Fruit fly (Drosophila melanogaster) whole organism, embryonic: ENCODE results near the gene VhaSFD.

Source experiments
- Antp ChIP-seq: fragments of 200-800 bp; sonication (Bioruptor generic); optimal IDR thresholded peaks from 3 replicates; lab custom pipeline; 2016; ENCODE audit warnings: missing biosample characterization, missing genetic modification characterization
- Atf-2 ChIP-seq: fragments of 200-800 bp; sonication (Bioruptor generic); optimal IDR thresholded peaks from 2 replicates; lab custom pipeline; 2016; ENCODE audit warnings: missing biosample characterization, missing genetic modification characterization
- CG10431 ChIP-seq: fragments of 200-800 bp; sonication (Bioruptor generic); optimal IDR thresholded peaks from 3 replicates; lab custom pipeline; 2018; ENCODE audit warnings: missing biosample characterization, mild to moderate bottlenecking, missing genetic modification characterization
- CG10654 ChIP-seq: fragments of 200-800 bp; sonication (Bioruptor generic); optimal IDR thresholded peaks from 2 replicates; lab custom pipeline; 2016; ENCODE audit warnings: missing biosample characterization, missing genetic modification characterization
- CG2678 ChIP-seq: fragments of 200-800 bp; sonication (Bioruptor generic); optimal IDR thresholded peaks from 3 replicates; lab custom pipeline; 2019; ENCODE audit warnings: missing biosample characterization, mild to moderate bottlenecking, missing genetic modification characterization, moderate library complexity
- CG3407 ChIP-seq: fragments of 200-800 bp; sonication (Bioruptor generic); optimal IDR thresholded peaks from 2 replicates; lab custom pipeline; 2018; ENCODE audit warnings: missing biosample characterization, mild to moderate bottlenecking, missing genetic modification characterization
- CG3838 ChIP-seq: fragments of 200-800 bp; sonication (Bioruptor generic); optimal IDR thresholded peaks from 3 replicates; lab custom pipeline; 2016; ENCODE audit warnings: missing biosample characterization, missing genetic modification characterization
- CG6765 ChIP-seq: fragments of 200-800 bp; sonication (Bioruptor generic); optimal IDR thresholded peaks from 3 replicates; lab custom pipeline; 2017; ENCODE audit warnings: missing biosample characterization, mild to moderate bottlenecking, missing genetic modification characterization
- CG7271 ChIP-seq: fragments of 200-800 bp; sonication (Bioruptor generic); optimal IDR thresholded peaks from 2 replicates; lab custom pipeline; 2018; ENCODE audit warnings: missing biosample characterization, mild to moderate bottlenecking, missing genetic modification characterization, moderate library complexity
- CG8478 ChIP-seq: fragments of >200 bp; optimal IDR thresholded peaks from 2 replicates; lab custom pipeline; 2018
- CG9215 ChIP-seq: fragments of 200-800 bp; sonication (Bioruptor generic); IDR thresholded peaks from 2 replicates; pipeline ENCODE4 v1.3.6; 2022; ENCODE audit warnings: missing biosample characterization, missing genetic modification characterization
- D19A ChIP-seq: fragments of 200-800 bp; optimal IDR thresholded peaks from 3 replicates; lab custom pipeline; 2019; ENCODE audit warnings: missing biosample characterization, mild to moderate bottlenecking, missing genetic modification characterization, moderate library complexity
- D19B ChIP-seq: fragments of 200-800 bp; sonication (Bioruptor generic); optimal IDR thresholded peaks from 2 replicates; lab custom pipeline; 2017; ENCODE audit warnings: missing biosample characterization, mild to moderate bottlenecking, missing genetic modification characterization
- Dfd ChIP-seq, 2 experiments: fragments of >200 bp; optimal IDR thresholded peaks; 2 replicates each; lab custom pipeline; 2017; ENCODE audit warnings: missing biosample characterization in 2 of 2, missing genetic modification characterization in 2 of 2
- Dref ChIP-seq: fragments of 200-800 bp; sonication (Bioruptor generic); IDR thresholded peaks from 2 replicates; pipeline ENCODE4 v1.3.6; 2022; ENCODE audit warnings: missing biosample characterization, missing genetic modification characterization
- Drgx ChIP-seq: fragments of 200-800 bp; sonication (Bioruptor generic); IDR thresholded peaks from 2 replicates; pipeline ENCODE4 v1.3.6; 2022; ENCODE audit warnings: missing biosample characterization, missing genetic modification characterization
- E2f1 ChIP-seq: fragments of 200-800 bp; sonication (Bioruptor generic); IDR thresholded peaks from 2 replicates; pipeline ENCODE4 v1.3.6; 2022; ENCODE audit warnings: missing biosample characterization, missing genetic modification characterization
- E2f2 ChIP-seq: fragments of 200-800 bp; sonication (Bioruptor generic); IDR thresholded peaks from 2 replicates; pipeline ENCODE4 v1.3.6; 2022; ENCODE audit warnings: missing biosample characterization, missing genetic modification characterization
- Eip74EF ChIP-seq, 2 experiments: fragments of 200-800 bp in 1 of 2; fragments of >200 bp in 1 of 2; sonication (Bioruptor generic) in 1 of 2; optimal IDR thresholded peaks; 2 replicates each; lab custom pipeline; 2017 to 2019; ENCODE audit warnings: missing biosample characterization in 2 of 2, missing genetic modification characterization in 2 of 2, mild to moderate bottlenecking in 1 of 2, moderate library complexity in 1 of 2
- Elba2 ChIP-seq: fragments of 200-800 bp; sonication (Bioruptor generic); optimal IDR thresholded peaks from 3 replicates; lab custom pipeline; 2016; ENCODE audit warnings: missing biosample characterization, missing genetic modification characterization
- Ets97D ChIP-seq: fragments of 200-800 bp; sonication (Bioruptor generic); optimal IDR thresholded peaks from 3 replicates; lab custom pipeline; 2016; ENCODE audit warnings: missing biosample characterization, missing genetic modification characterization
- Max ChIP-seq: fragments of 200-800 bp; sonication (Bioruptor generic); optimal IDR thresholded peaks from 2 replicates; lab custom pipeline; 2016; ENCODE audit warnings: missing biosample characterization, mild to moderate bottlenecking, missing genetic modification characterization
- NC2α ChIP-seq: fragments of 200-800 bp; sonication (Bioruptor generic); optimal IDR thresholded peaks from 2 replicates; lab custom pipeline; 2016; ENCODE audit warnings: missing biosample characterization, missing genetic modification characterization
- Nf-YA ChIP-seq: fragments of 200-800 bp; sonication (Bioruptor generic); IDR thresholded peaks from 2 replicates; pipeline ENCODE4 v1.3.6; 2022; ENCODE audit warnings: missing biosample characterization, missing genetic modification characterization
- Nf-YB ChIP-seq: fragments of 200-800 bp; sonication (Bioruptor generic); optimal IDR thresholded peaks from 3 replicates; lab custom pipeline; 2019; ENCODE audit warnings: missing biosample characterization, mild to moderate bottlenecking, missing genetic modification characterization, moderate library complexity
- NfI ChIP-seq: fragments of 200-800 bp; sonication (Bioruptor generic); optimal IDR thresholded peaks from 3 replicates; lab custom pipeline; 2018; ENCODE audit warnings: missing biosample characterization, mild to moderate bottlenecking, missing genetic modification characterization, moderate library complexity
- Optix ChIP-seq: fragments of 200-800 bp; sonication (Bioruptor generic); IDR thresholded peaks from 3 replicates; pipeline ENCODE4 v1.3.6; 2022; ENCODE audit warnings: missing biosample characterization, missing genetic modification characterization
- Spps ChIP-seq: fragments of 200-800 bp; sonication (Bioruptor generic); optimal IDR thresholded peaks from 2 replicates; lab custom pipeline; 2018; ENCODE audit warnings: missing biosample characterization, mild to moderate bottlenecking, missing genetic modification characterization
- YL-1 ChIP-seq: fragments of 200-800 bp; sonication (Bioruptor generic); optimal IDR thresholded peaks from 3 replicates; lab custom pipeline; 2017; ENCODE audit warnings: missing biosample characterization, mild to moderate bottlenecking, missing genetic modification characterization
- dysf ChIP-seq: fragments of 200-800 bp; sonication (Bioruptor generic); IDR thresholded peaks from 3 replicates; pipeline ENCODE4 v1.3.6; 2022; ENCODE audit warnings: missing biosample characterization, missing genetic modification characterization
- exex ChIP-seq: fragments of 200-800 bp; sonication (Bioruptor generic); optimal IDR thresholded peaks from 4 replicates; lab custom pipeline; 2018; ENCODE audit warnings: missing biosample characterization, mild to moderate bottlenecking, missing genetic modification characterization, moderate library complexity
- eyg ChIP-seq: fragments of 200-800 bp; sonication (Bioruptor generic); optimal IDR thresholded peaks from 3 replicates; lab custom pipeline; 2016; ENCODE audit warnings: missing biosample characterization, missing genetic modification characterization
- hb ChIP-seq: fragments of 200-800 bp; sonication (Bioruptor generic); IDR thresholded peaks from 3 replicates; pipeline ENCODE4 v1.3.6; 2022; ENCODE audit warnings: missing biosample characterization, missing genetic modification characterization; ENCODE audit not compliant: partially characterized antibody
- lola ChIP-seq, 3 experiments: fragments of >200 bp in 2 of 3; fragments of 200-800 bp in 1 of 3; sonication (Bioruptor generic) in 1 of 3; optimal IDR thresholded peaks; 2 replicates each; lab custom pipeline; 2017 to 2019; ENCODE audit warnings: missing biosample characterization in 3 of 3, missing genetic modification characterization in 3 of 3, mild to moderate bottlenecking in 1 of 3, moderate library complexity in 1 of 3
- nerfin-2 ChIP-seq: fragments of 200-800 bp; sonication (Bioruptor generic); IDR thresholded peaks from 2 replicates; pipeline ENCODE4 v1.3.6; 2022; ENCODE audit warnings: missing biosample characterization, missing genetic modification characterization; ENCODE audit not compliant: partially characterized antibody
- pho ChIP-seq: fragments of 200-800 bp; sonication (Bioruptor generic); optimal IDR thresholded peaks from 2 replicates; lab custom pipeline; 2016; ENCODE audit warnings: missing biosample characterization, missing genetic modification characterization
- pzg ChIP-seq: fragments of 200-800 bp; sonication (Bioruptor generic); optimal IDR thresholded peaks from 3 replicates; lab custom pipeline; 2018; ENCODE audit warnings: missing biosample characterization, mild to moderate bottlenecking, missing genetic modification characterization, moderate library complexity
- sna ChIP-seq: fragments of 200-800 bp; sonication (Bioruptor generic); IDR thresholded peaks from 2 replicates; pipeline ENCODE4 v1.3.6; 2022; ENCODE audit warnings: missing biosample characterization, missing genetic modification characterization; ENCODE audit not compliant: partially characterized antibody
- tll ChIP-seq, 2 experiments: fragments of 200-800 bp in 1 of 2; fragments of >200 bp in 1 of 2; sonication (Bioruptor generic) in 1 of 2; optimal IDR thresholded peaks; 2 replicates each; lab custom pipeline; 2017 to 2019; ENCODE audit warnings: missing biosample characterization in 2 of 2, missing genetic modification characterization in 2 of 2, mild to moderate bottlenecking in 1 of 2, moderate library complexity in 1 of 2
- ttk ChIP-seq: fragments of 200-800 bp; sonication (Bioruptor generic); IDR thresholded peaks from 2 replicates; pipeline ENCODE4 v2.1.2; 2022; ENCODE audit warnings: missing biosample characterization, missing genetic modification characterization
- unc-4 ChIP-seq: fragments of 200-800 bp; sonication (Bioruptor generic); IDR thresholded peaks from 2 replicates; pipeline ENCODE4 v1.3.6; 2022; ENCODE audit warnings: missing biosample characterization, missing genetic modification characterization; ENCODE audit not compliant: partially characterized antibody
- wek ChIP-seq: fragments of 200-800 bp; sonication (Bioruptor generic); optimal IDR thresholded peaks from 3 replicates; lab custom pipeline; 2018; ENCODE audit warnings: missing biosample characterization, mild to moderate bottlenecking, missing genetic modification characterization, moderate library complexity
- wor ChIP-seq: fragments of 200-800 bp; sonication (Bioruptor generic); IDR thresholded peaks from 2 replicates; pipeline ENCODE4 v1.3.6; 2022; ENCODE audit warnings: missing biosample characterization, missing genetic modification characterization
- zen2 ChIP-seq: fragments of 200-800 bp; sonication (Bioruptor generic); IDR thresholded peaks from 3 replicates; pipeline ENCODE4 v1.3.6; 2022; ENCODE audit warnings: missing biosample characterization, missing genetic modification characterization; ENCODE audit not compliant: partially characterized antibody

Gene VhaSFD

dm6 chr2L:16684908-16685611 is 42.6 kb downstream of the VhaSFD start (continued):
- TF ChIP-seq CG10431 (GFP tag; lab: Kevin White, UChicago): no peak

DNA sequence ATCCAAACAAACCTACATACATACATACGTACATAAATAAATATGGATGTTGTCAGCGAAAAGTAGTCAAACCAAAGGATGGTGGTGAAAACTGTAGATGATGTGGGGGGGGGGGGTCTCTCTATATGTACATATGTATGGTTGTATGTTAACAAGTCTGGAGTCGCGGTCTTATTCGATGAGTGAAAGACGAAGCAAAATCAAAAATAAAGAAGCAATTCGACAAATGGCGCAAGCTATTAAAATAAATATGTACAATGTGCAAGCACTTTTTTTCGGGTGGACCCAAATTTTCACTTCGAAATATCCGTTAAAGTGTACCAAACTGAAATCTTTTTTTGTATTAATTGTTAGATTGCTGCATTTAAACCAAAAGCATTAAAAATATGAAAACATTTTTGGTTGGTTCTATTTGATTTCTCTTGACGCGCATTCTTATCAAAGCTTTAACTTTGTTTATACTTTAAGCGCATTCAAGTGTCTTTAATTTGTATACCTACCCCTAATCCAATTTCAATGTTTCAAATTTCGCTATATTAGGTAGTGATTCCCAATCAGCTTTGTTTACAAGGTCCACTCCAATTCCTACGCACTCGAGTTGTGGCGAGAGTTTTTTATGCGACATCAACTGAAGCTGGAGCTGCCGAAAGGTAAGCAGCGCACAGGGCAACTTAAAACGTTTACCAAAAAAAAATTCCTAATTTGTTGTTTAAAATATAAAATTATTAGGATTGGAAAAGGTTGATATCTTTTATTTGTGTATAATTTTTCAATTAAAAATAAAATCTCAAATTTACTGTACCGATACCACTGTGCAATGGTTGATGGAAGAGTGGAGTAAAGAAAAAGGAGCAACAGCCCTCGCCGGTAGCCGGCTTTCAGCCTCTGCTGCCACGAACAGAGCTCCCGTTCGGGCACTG is 43.4 kb downstream of the VhaSFD start, which contains the start of gene CG31807:
Gene CG31807, minus strand, starts transcription at position 51 of the 920 bp plus-strand sequence.
- no peak for TF ChIP-seq CG10654 (GFP tag; lab: Kevin White, UChicago)
- TF ChIP-seq CG2678 (tag; lab: Kevin White, UChicago): peak; percentile 84
- TF ChIP-seq Dfd (GFP tag; optimal IDR thresholded peaks at IDR 0.05; lab: Kevin White, UChicago): no peak
- no peak for TF ChIP-seq YL-1 (GFP tag; lab: Kevin White, UChicago)
- peak; percentile 83 for TF ChIP-seq NfI (GFP tag; lab: Kevin White, UChicago)
- no peak for TF ChIP-seq CG8478 (lab: Kevin White, UChicago)
- TF ChIP-seq exex (tag; lab: Kevin White, UChicago): no peak
- TF ChIP-seq lola (GFP tag; optimal IDR thresholded peaks at IDR 0.05; lab: Kevin White, UChicago): peak in 1 of 3 experiments; percentile 69
- TF ChIP-seq CG9215: peak; percentile 19; the same call in 1 of the 2 replicates
- TF ChIP-seq Elba2 (GFP tag; lab: Kevin White, UChicago): no peak
- TF ChIP-seq Atf-2 (GFP tag; lab: Kevin White, UChicago): peak; percentile 72
- no peak for TF ChIP-seq sna (GFP tag; lab: Robert Waterston, UW)
- no peak for TF ChIP-seq Ets97D (GFP tag; lab: Kevin White, UChicago)
- TF ChIP-seq Antp: peak; percentile 52
- no peak for TF ChIP-seq pzg (GFP tag; lab: Kevin White, UChicago)
- peak; percentile 34 for TF ChIP-seq eyg (GFP tag; lab: Kevin White, UChicago)
- no peak for TF ChIP-seq unc-4 (GFP tag; lab: Robert Waterston, UW)
- TF ChIP-seq Drgx: peak; percentile 84
- peak; percentile 73 for TF ChIP-seq D19A (tag; lab: Kevin White, UChicago)
- peak; percentile 60; the same call in 1 of the 3 replicates for TF ChIP-seq dysf (GFP tag; lab: Robert Waterston, UW)
- TF ChIP-seq E2f2 (GFP tag; lab: Robert Waterston, UW): peak; percentile 56
- no peak for TF ChIP-seq tll (GFP tag; optimal IDR thresholded peaks at IDR 0.05; lab: Kevin White, UChicago)
- peak; percentile 32 for TF ChIP-seq D19B
- peak; percentile 64 for TF ChIP-seq Nf-YB
- TF ChIP-seq CG3838 (GFP tag; lab: Kevin White, UChicago): peak; percentile 37
- peak; percentile 25; the same call in 1 of the 2 replicates for TF ChIP-seq wor (GFP tag; lab: Robert Waterston, UW)
- peak; percentile 17 for TF ChIP-seq NC2α (GFP tag; lab: Kevin White, UChicago)
- TF ChIP-seq Spps (tag; lab: Kevin White, UChicago): no peak
- TF ChIP-seq hb (GFP tag; lab: Robert Waterston, UW): no peak
- peak in 1 of 2 experiments; percentile 73 for TF ChIP-seq Eip74EF (GFP tag; optimal IDR thresholded peaks at IDR 0.05; lab: Kevin White, UChicago)
- peak; percentile 26 for TF ChIP-seq CG6765
- TF ChIP-seq Nf-YA (GFP tag; lab: Robert Waterston, UW): peak; percentile 30; the same call in 1 of the 2 replicates
- TF ChIP-seq E2f1 (GFP tag; lab: Robert Waterston, UW): no peak
- TF ChIP-seq CG3407 (GFP tag; lab: Kevin White, UChicago): peak; percentile 75
- TF ChIP-seq Dref: no peak
- TF ChIP-seq wek (GFP tag; lab: Kevin White, UChicago): no peak
- TF ChIP-seq nerfin-2: no peak
- peak; percentile 14 for TF ChIP-seq Max (GFP tag; lab: Kevin White, UChicago)
- TF ChIP-seq ttk (GFP tag; lab: Robert Waterston, UW): 0 out of 2 replicates have a peak, but pooled peaks have one; percentile 5
- TF ChIP-seq Optix (GFP tag; lab: Robert Waterston, UW): peak; percentile 57; the same call in 1 of the 3 replicates
- TF ChIP-seq zen2 (GFP tag; lab: Robert Waterston, UW): no peak
- peak; percentile 28 for TF ChIP-seq pho (GFP tag; lab: Kevin White, UChicago)
- TF ChIP-seq CG7271 (tag; lab: Kevin White, UChicago): no peak
